Fruit fly (Drosophila melanogaster) S2 (cell line): ENCODE data around the gene Art1.

Source experiments
- CG8478 ChIP-seq: fragments of >200 bp; optimal IDR thresholded peaks from 2 replicates; lab custom pipeline; 2018
- CTCF ChIP-seq, 2 experiments: fragments of >200 bp; optimal IDR thresholded peaks; 2 replicates each; lab custom pipeline; 2018

- TF ChIP-seq CG8478 (lab: Kevin White, UChicago) (no peak), CTCF (optimal IDR thresholded peaks at IDR 0.05; lab: Kevin White, UChicago) (no peak)
These were observed 37.0 kb downstream of the Art1 start, which contains the start of gene TkR86C for dm6 chr3R:10751061-10751460.
